Comparison of ENCODE assay signal across 2 fruit fly cellular contexts in the genomic region with DNA sequence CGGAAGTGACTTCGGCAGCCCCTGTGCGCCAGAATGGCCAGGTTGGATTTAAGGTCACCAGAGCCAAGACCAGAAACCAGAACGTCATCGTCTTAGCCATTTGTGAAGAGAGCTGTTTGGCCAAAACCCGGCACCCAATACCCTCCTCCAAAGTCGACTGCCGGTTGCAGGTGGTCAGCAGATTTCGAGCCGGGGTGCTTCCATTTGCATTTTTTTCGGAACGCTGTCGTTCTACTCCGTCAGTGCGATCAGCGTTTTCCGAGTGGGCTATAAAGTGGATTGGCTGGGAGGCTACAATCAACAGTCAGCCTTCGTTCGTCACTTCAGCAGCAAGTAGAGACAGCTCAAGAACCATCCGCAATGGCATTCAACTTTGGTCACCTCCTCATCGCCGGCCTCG.
TF ChIP-seq lines count a peak whose summit lies in the region.

TSS of gene CG13998 (minus strand) at position 114 of the 400 bp plus-strand sequence.
TSS of gene Vm26Ab (plus strand) at position 299 of the 400 bp plus-strand sequence.

- no peak for TF ChIP-seq CTCF in whole organism, embryonic (GFP tag; optimal IDR thresholded peaks at IDR 0.05; lab: Kevin White, UChicago)

TF ChIP-seq in whole organism, adult, 20 proteins besides CTCF, POLR2A, EP300 and RAD21:
- TF ChIP-seq CG11617 (GFP tag; optimal IDR thresholded peaks at IDR 0.05; lab: Kevin White, UChicago) (no peak), tj (GFP tag; optimal IDR thresholded peaks at IDR 0.05; lab: Kevin White, UChicago) (peak; percentile 99), kay (GFP tag; lab: Kevin White, UChicago; ENCODE audit: borderline replicate concordance) (no peak)

TF ChIP-seq in whole organism, embryonic, 481 proteins besides CTCF, POLR2A, EP300 and RAD21:
- TF ChIP-seq Mrtf (GFP tag; IDR thresholded peaks at IDR 0.05; lab: Robert Waterston, UW) (0 out of 3 replicates have a peak, but pooled peaks have one; percentile 9), Med (GFP tag; lab: Kevin White, UChicago) (peak; percentile 26), Doc2 (GFP tag; IDR thresholded peaks at IDR 0.05; lab: Robert Waterston, UW) (no peak), CG18599 (GFP tag; optimal IDR thresholded peaks at IDR 0.05; lab: Kevin White, UChicago) (no peak)
